Worm (Caenorhabditis elegans): ENCODE data around the gene slr-2.

The slr-2 gene

ce11 chrV:18107969-18108368, 21.0 kb downstream of the slr-2 start, which contains the start of gene Y37H2A.1:
Gene Y37H2A.1 (plus strand): TSS chrV:18108269.
- TF ChIP-seq sptf-1 (tag; optimal IDR thresholded peaks at IDR 0.05), result no peak
- TF ChIP-seq mab-5 (tag; optimal IDR thresholded peaks at IDR 0.05), result no peak

- TF ChIP-seq ces-1 (GFP tag; optimal IDR thresholded peaks at IDR 0.05) (peak; percentile 25), zip-8 (tag; optimal IDR thresholded peaks at IDR 0.05) (no peak)
Measured at ce11 chrV:18109449-18109848, 22.5 kb downstream of the slr-2 start.

ce11 chrV:18123639-18124038, 36.7 kb downstream of the slr-2 start, which contains the start of gene fbxa-107:
Gene fbxa-107 (plus strand): TSS chrV:18123939.
- TF ChIP-seq nhr-2 (tag; optimal IDR thresholded peaks at IDR 0.05) (no peak), pha-4 (tag; optimal IDR thresholded peaks at IDR 0.05) (no peak), ceh-83 (GFP tag; optimal IDR thresholded peaks at IDR 0.05) (no peak), sptf-1 (tag; optimal IDR thresholded peaks at IDR 0.05) (no peak)

- TF ChIP-seq zip-8 (tag; optimal IDR thresholded peaks at IDR 0.05), result no peak
- no peak for TF ChIP-seq snpc-4 (tag; optimal IDR thresholded peaks at IDR 0.05)
- no peak for TF ChIP-seq tbx-8 (GFP tag; optimal IDR thresholded peaks at IDR 0.05)
- no peak for TF ChIP-seq hlh-1 (tag; optimal IDR thresholded peaks at IDR 0.05)
- no peak for TF ChIP-seq flh-1 (GFP tag; optimal IDR thresholded peaks at IDR 0.05)
- no peak for TF ChIP-seq elt-1 (tag; optimal IDR thresholded peaks at IDR 0.05; ENCODE audit: borderline replicate concordance, insufficient read depth)
- TF ChIP-seq nhr-76 (tag; optimal IDR thresholded peaks at IDR 0.05), result no peak
- TF ChIP-seq mep-1 (tag; optimal IDR thresholded peaks at IDR 0.05), result no peak
- no peak for TF ChIP-seq mab-5 (tag; optimal IDR thresholded peaks at IDR 0.05)
- no peak for TF ChIP-seq unc-120 (tag; optimal IDR thresholded peaks at IDR 0.05; ENCODE audit: poor library complexity, severe bottlenecking)
Measured at ce11 chrV:18125075-18125474, 38.2 kb downstream of the slr-2 start, which contains the start of gene fbxa-210. Gene fbxa-210 (plus strand): TSS chrV:18125375.

- no peak for TF ChIP-seq unc-39 (tag; optimal IDR thresholded peaks at IDR 0.05)
- TF ChIP-seq mls-2 (tag; optimal IDR thresholded peaks at IDR 0.05), result no peak
- no peak for TF ChIP-seq sptf-1 (tag; optimal IDR thresholded peaks at IDR 0.05)
- TF ChIP-seq unc-120 (tag; optimal IDR thresholded peaks at IDR 0.05; ENCODE audit: poor library complexity, severe bottlenecking), result no peak
- TF ChIP-seq nhr-237 (tag; optimal IDR thresholded peaks at IDR 0.05), result no peak
- TF ChIP-seq nhr-2 (tag; optimal IDR thresholded peaks at IDR 0.05), result no peak
- TF ChIP-seq lsy-2 (tag; optimal IDR thresholded peaks at IDR 0.05), result no peak
- TF ChIP-seq nhr-12 (tag; optimal IDR thresholded peaks at IDR 0.05), result no peak
- TF ChIP-seq bed-3 (GFP tag; optimal IDR thresholded peaks at IDR 0.05), result no peak
- no peak for TF ChIP-seq nhr-76 (tag; optimal IDR thresholded peaks at IDR 0.05)
- TF ChIP-seq blmp-1 (tag; optimal IDR thresholded peaks at IDR 0.05), result no peak
- TF ChIP-seq cnd-1 (tag; optimal IDR thresholded peaks at IDR 0.05), result no peak
- no peak for TF ChIP-seq mep-1 (tag; optimal IDR thresholded peaks at IDR 0.05)
- no peak for TF ChIP-seq ceh-39 (tag; optimal IDR thresholded peaks at IDR 0.05)
- TF ChIP-seq lin-13 (tag; optimal IDR thresholded peaks at IDR 0.05), result no peak
Measured at ce11 chrV:18127192-18127591, 40.3 kb downstream of the slr-2 start, which contains the start of gene fbxa-211. Gene fbxa-211 (plus strand): TSS chrV:18127519.

- no peak for TF ChIP-seq lin-13 (tag; optimal IDR thresholded peaks at IDR 0.05)
- TF ChIP-seq ham-2 (GFP tag; optimal IDR thresholded peaks at IDR 0.05), result no peak
- no peak for TF ChIP-seq ceh-83 (GFP tag; optimal IDR thresholded peaks at IDR 0.05)
- no peak for TF ChIP-seq snpc-4 (tag; optimal IDR thresholded peaks at IDR 0.05)
- no peak for TF ChIP-seq sem-2 (GFP tag; optimal IDR thresholded peaks at IDR 0.05)
- TF ChIP-seq unc-62 (GFP tag; optimal IDR thresholded peaks at IDR 0.05), result no peak
- no peak for TF ChIP-seq nhr-12 (tag; optimal IDR thresholded peaks at IDR 0.05)
- TF ChIP-seq tbx-8 (GFP tag; optimal IDR thresholded peaks at IDR 0.05), result no peak
- no peak for TF ChIP-seq drap-1 (GFP tag; optimal IDR thresholded peaks at IDR 0.05)
- TF ChIP-seq unc-120 (tag; optimal IDR thresholded peaks at IDR 0.05; ENCODE audit: poor library complexity, severe bottlenecking), result no peak
- TF ChIP-seq mep-1 (tag; optimal IDR thresholded peaks at IDR 0.05), result no peak
Measured at ce11 chrV:18128545-18128944, 41.6 kb downstream of the slr-2 start.

Measured in whole organism, mixed stage, embryonic.